Fruit fly (Drosophila melanogaster): ENCODE measurements around the gene CG44869.

DNA sequence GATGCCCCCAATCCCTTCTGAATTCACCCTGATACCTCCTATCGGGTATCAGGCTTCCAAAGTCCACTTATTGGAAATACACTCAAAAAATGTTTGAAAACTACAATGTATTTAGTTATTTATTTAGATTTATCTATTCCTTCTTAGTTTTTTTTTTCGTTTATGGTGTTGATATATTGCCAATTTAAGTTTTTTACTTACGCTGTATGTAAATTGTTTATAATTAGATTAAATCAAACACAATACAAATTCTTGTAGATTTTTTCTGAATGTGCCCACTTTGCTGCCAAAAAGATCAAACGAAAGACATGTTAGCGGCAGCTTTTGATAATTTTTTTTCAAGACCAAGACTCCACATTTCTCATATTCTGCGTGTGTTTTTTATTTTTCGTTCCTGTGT is 10.6 kb downstream of the CG44869 start:
- TF ChIP-seq Myc (optimal IDR thresholded peaks at IDR 0.05), result no peak
- no peak for TF ChIP-seq Sin3A (optimal IDR thresholded peaks at IDR 0.05)
- TF ChIP-seq psq (optimal IDR thresholded peaks at IDR 0.05), result no peak
- no peak for TF ChIP-seq ttk (optimal IDR thresholded peaks at IDR 0.05)
- no peak for TF ChIP-seq insv (optimal IDR thresholded peaks at IDR 0.05)
- TF ChIP-seq h (optimal IDR thresholded peaks at IDR 0.05), result no peak
